Worm (Caenorhabditis elegans) whole organism, early embryonic: Measurements from ENCODE around the gene Y43F8B.3.

Experiments
- ama-1 ChIP-seq: fragments of 150-350 bp; optimal IDR thresholded peaks from 2 replicates; lab custom pipeline; 2014
- flt-1 ChIP-seq: fragments of 200-800 bp; sonication (Bioruptor generic); IDR thresholded peaks from 2 replicates; pipeline ENCODE4 v1.3.6; 2022; ENCODE audit warnings: missing genetic modification characterization, missing compliant biosample characterization
- tra-4 ChIP-seq: sonication (generic microtip); optimal IDR thresholded peaks from 2 replicates; lab custom pipeline; 2017; ENCODE audit warnings: missing genetic modification characterization, missing compliant biosample characterization

DNA sequence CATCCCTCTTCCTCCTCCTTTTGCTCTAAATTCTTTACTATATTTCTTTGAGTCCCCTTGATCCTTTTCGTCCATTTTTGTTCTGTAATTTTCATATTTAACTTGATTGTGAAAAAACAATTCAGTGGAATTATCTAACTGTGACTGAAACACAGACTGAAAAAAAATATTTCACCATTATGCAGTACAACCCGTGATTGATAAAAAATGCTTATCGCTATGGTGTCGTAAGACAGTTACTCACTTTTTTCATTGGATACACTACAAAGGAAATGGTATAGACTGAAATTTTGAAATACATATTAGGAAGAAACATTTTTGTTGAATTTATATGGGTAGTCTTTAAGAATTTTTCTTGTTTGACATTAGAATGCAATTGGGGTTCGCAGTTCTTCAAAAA lies 35.3 kb upstream of the Y43F8B.3 start, which contains the start of gene Y43F8B.23:
- TF ChIP-seq ama-1 (lab: Kevin White, UChicago) (no peak), tra-4 (tag; lab: Kevin White, UChicago) (no peak), flt-1 (no peak)
